Fruit fly (Drosophila melanogaster) whole organism, embryonic: Measurements from ENCODE around the gene Traf4.

Experiments used
- CG15514 ChIP-seq: fragments of 200-800 bp; sonication (Bioruptor generic); optimal IDR thresholded peaks from 3 replicates; lab custom pipeline; 2017; ENCODE audit warnings: missing biosample characterization, missing genetic modification characterization, mild to moderate bottlenecking, moderate library complexity, missing genetic modification reagents
- CG15696 ChIP-seq: fragments of 200-800 bp; sonication (Bioruptor generic); optimal IDR thresholded peaks from 2 replicates; lab custom pipeline; 2019; ENCODE audit warnings: missing biosample characterization, mild to moderate bottlenecking, missing genetic modification characterization, moderate library complexity
- CG17359 ChIP-seq: fragments of 200-800 bp; sonication (Bioruptor generic); optimal IDR thresholded peaks from 3 replicates; lab custom pipeline; 2018; ENCODE audit warnings: missing biosample characterization, mild to moderate bottlenecking, missing genetic modification characterization, moderate library complexity
- CG17802 ChIP-seq: fragments of 200-800 bp; sonication (Bioruptor generic); optimal IDR thresholded peaks from 2 replicates; lab custom pipeline; 2018; ENCODE audit warnings: missing biosample characterization, mild to moderate bottlenecking, missing genetic modification characterization, moderate library complexity
- CG31388 ChIP-seq: fragments of 200-800 bp; sonication (Bioruptor generic); optimal IDR thresholded peaks from 2 replicates; lab custom pipeline; 2016; ENCODE audit warnings: missing biosample characterization, missing genetic modification characterization
- CG32772 ChIP-seq: fragments of 200-800 bp; sonication (Bioruptor generic); IDR thresholded peaks from 2 replicates; pipeline ENCODE4 v1.3.6; 2022; ENCODE audit warnings: missing biosample characterization, missing genetic modification characterization
- CG34422 ChIP-seq: fragments of 200-800 bp; sonication (Bioruptor generic); IDR thresholded peaks from 3 replicates; pipeline ENCODE4 v1.3.6; 2022; ENCODE audit warnings: missing biosample characterization, missing genetic modification characterization
- CG4404 ChIP-seq: fragments of 200-800 bp; sonication (Bioruptor generic); IDR thresholded peaks from 2 replicates; pipeline ENCODE4 v1.3.6; 2022; ENCODE audit warnings: missing biosample characterization, missing genetic modification characterization
- CG4730 ChIP-seq: fragments of 200-800 bp; sonication (Bioruptor generic); IDR thresholded peaks from 2 replicates; pipeline ENCODE4 v1.3.6; 2022; ENCODE audit warnings: missing biosample characterization, missing genetic modification characterization
- CG6654 ChIP-seq: fragments of 200-800 bp; sonication (Bioruptor generic); optimal IDR thresholded peaks from 2 replicates; lab custom pipeline; 2017; ENCODE audit warnings: missing biosample characterization, mild to moderate bottlenecking, missing genetic modification characterization
- CG7357 ChIP-seq: fragments of 200-800 bp; sonication (Bioruptor generic); IDR thresholded peaks from 3 replicates; pipeline ENCODE4 v1.3.6; 2022; ENCODE audit warnings: missing biosample characterization, missing genetic modification characterization
- CG7963 ChIP-seq: fragments of 200-800 bp; sonication (Bioruptor generic); IDR thresholded peaks from 3 replicates; pipeline ENCODE4 v1.3.6; 2022; ENCODE audit warnings: missing biosample characterization, missing genetic modification characterization; ENCODE audit not compliant: partially characterized antibody
- CG9437 ChIP-seq: fragments of 200-800 bp; sonication (Bioruptor generic); optimal IDR thresholded peaks from 2 replicates; lab custom pipeline; 2018; ENCODE audit warnings: missing biosample characterization, mild to moderate bottlenecking, missing genetic modification characterization
- CG9817 ChIP-seq: fragments of 200-800 bp; sonication (Bioruptor generic); optimal IDR thresholded peaks from 2 replicates; lab custom pipeline; 2018; ENCODE audit warnings: missing biosample characterization, mild to moderate bottlenecking, missing genetic modification characterization, moderate library complexity
- Dip3 ChIP-seq: fragments of 200-800 bp; sonication (Bioruptor generic); optimal IDR thresholded peaks from 3 replicates; lab custom pipeline; 2016; ENCODE audit warnings: missing biosample characterization, missing genetic modification characterization
- Drgx ChIP-seq: fragments of 200-800 bp; sonication (Bioruptor generic); IDR thresholded peaks from 2 replicates; pipeline ENCODE4 v1.3.6; 2022; ENCODE audit warnings: missing biosample characterization, missing genetic modification characterization
- Eip74EF ChIP-seq, 2 experiments: fragments of 200-800 bp in 1 of 2; fragments of >200 bp in 1 of 2; sonication (Bioruptor generic) in 1 of 2; optimal IDR thresholded peaks; 2 replicates each; lab custom pipeline; 2017 to 2019; ENCODE audit warnings: missing biosample characterization in 2 of 2, missing genetic modification characterization in 2 of 2, mild to moderate bottlenecking in 1 of 2, moderate library complexity in 1 of 2
- Gug ChIP-seq: fragments of 200-800 bp; sonication (Bioruptor generic); IDR thresholded peaks from 4 replicates; pipeline ENCODE4 v1.3.6; 2022; ENCODE audit warnings: missing biosample characterization, missing genetic modification characterization
- Lhr ChIP-seq: fragments of 200-800 bp; sonication (Bioruptor generic); optimal IDR thresholded peaks from 3 replicates; lab custom pipeline; 2017; ENCODE audit warnings: mild to moderate bottlenecking, missing biosample characterization, missing genetic modification reagents, missing genetic modification characterization
- Lpt ChIP-seq: fragments of >200 bp; optimal IDR thresholded peaks from 2 replicates; lab custom pipeline; 2018; ENCODE audit warnings: missing biosample characterization, missing genetic modification characterization
- Max ChIP-seq: fragments of 200-800 bp; sonication (Bioruptor generic); optimal IDR thresholded peaks from 2 replicates; lab custom pipeline; 2016; ENCODE audit warnings: missing biosample characterization, mild to moderate bottlenecking, missing genetic modification characterization
- NC2β ChIP-seq: fragments of 200-800 bp; sonication (Bioruptor generic); optimal IDR thresholded peaks from 2 replicates; lab custom pipeline; 2016; ENCODE audit warnings: missing biosample characterization, missing genetic modification characterization
- NfI ChIP-seq: fragments of 200-800 bp; sonication (Bioruptor generic); optimal IDR thresholded peaks from 3 replicates; lab custom pipeline; 2018; ENCODE audit warnings: missing biosample characterization, mild to moderate bottlenecking, missing genetic modification characterization, moderate library complexity
- Opbp ChIP-seq: fragments of 200-800 bp; sonication (Bioruptor generic); IDR thresholded peaks from 3 replicates; pipeline ENCODE4 v1.3.6; 2022; ENCODE audit warnings: missing biosample characterization, missing genetic modification characterization; ENCODE audit not compliant: partially characterized antibody
- Optix ChIP-seq: fragments of 200-800 bp; sonication (Bioruptor generic); IDR thresholded peaks from 3 replicates; pipeline ENCODE4 v1.3.6; 2022; ENCODE audit warnings: missing biosample characterization, missing genetic modification characterization
- Ptx1 ChIP-seq: fragments of 200-800 bp; sonication (Bioruptor generic); IDR thresholded peaks from 2 replicates; pipeline ENCODE4 v1.3.6; 2022; ENCODE audit warnings: missing biosample characterization, missing genetic modification characterization
- Rfx ChIP-seq: fragments of 200-800 bp; sonication (Bioruptor generic); IDR thresholded peaks from 2 replicates; pipeline ENCODE4 v1.3.6; 2022; ENCODE audit warnings: missing biosample characterization, missing genetic modification characterization
- bab2 ChIP-seq: fragments of 200-800 bp; sonication (Bioruptor generic); optimal IDR thresholded peaks from 2 replicates; lab custom pipeline; 2016; ENCODE audit warnings: missing biosample characterization, missing genetic modification characterization
- crp ChIP-seq, 2 experiments: fragments of 200-800 bp; sonication (Bioruptor generic); optimal IDR thresholded peaks; 2 replicates in 1 of 2; 3 replicates in 1 of 2; lab custom pipeline; 2017; ENCODE audit warnings: missing biosample characterization in 2 of 2, missing genetic modification characterization in 2 of 2, mild to moderate bottlenecking in 1 of 2, moderate library complexity in 1 of 2
- dati ChIP-seq: fragments of 200-800 bp; sonication (Bioruptor generic); IDR thresholded peaks from 2 replicates; pipeline ENCODE4 v1.3.6; 2022; ENCODE audit warnings: missing biosample characterization, missing genetic modification characterization
- dmrt11E ChIP-seq: fragments of 200-800 bp; sonication (Bioruptor generic); optimal IDR thresholded peaks from 3 replicates; lab custom pipeline; 2018; ENCODE audit warnings: missing biosample characterization, mild to moderate bottlenecking, missing genetic modification characterization, moderate library complexity
- ems ChIP-seq: fragments of 200-800 bp; sonication (Bioruptor generic); optimal IDR thresholded peaks from 3 replicates; lab custom pipeline; 2016; ENCODE audit warnings: missing biosample characterization, missing genetic modification characterization
- gt ChIP-seq: fragments of 200-800 bp; sonication (Bioruptor generic); IDR thresholded peaks from 2 replicates; pipeline ENCODE4 v1.3.6; 2022; ENCODE audit warnings: missing biosample characterization, missing genetic modification characterization
- ham ChIP-seq: fragments of 200-800 bp; sonication (Bioruptor generic); IDR thresholded peaks from 2 replicates; pipeline ENCODE4 v1.3.6; 2022; ENCODE audit warnings: missing biosample characterization, missing genetic modification characterization
- hbn ChIP-seq: fragments of 200-800 bp; sonication (Bioruptor generic); IDR thresholded peaks from 2 replicates; pipeline ENCODE4 v1.3.6; 2022; ENCODE audit warnings: missing biosample characterization, missing genetic modification characterization; ENCODE audit not compliant: partially characterized antibody
- inv ChIP-seq: fragments of 200-800 bp; sonication (Bioruptor generic); IDR thresholded peaks from 2 replicates; pipeline ENCODE4 v1.3.6; 2022; ENCODE audit warnings: missing biosample characterization, missing genetic modification characterization; ENCODE audit not compliant: partially characterized antibody
- jumu ChIP-seq: fragments of 200-800 bp; sonication (Bioruptor generic); optimal IDR thresholded peaks from 3 replicates; lab custom pipeline; 2016; ENCODE audit warnings: missing biosample characterization, missing genetic modification characterization
- lbe ChIP-seq: fragments of 200-800 bp; sonication (Bioruptor generic); optimal IDR thresholded peaks from 2 replicates; lab custom pipeline; 2016; ENCODE audit warnings: missing biosample characterization, mild to moderate bottlenecking, missing genetic modification characterization
- lilli ChIP-seq: fragments of 200-800 bp; sonication (Bioruptor generic); optimal IDR thresholded peaks from 3 replicates; lab custom pipeline; 2016; ENCODE audit warnings: missing biosample characterization, missing genetic modification characterization
- lmd ChIP-seq: fragments of 200-800 bp; sonication (Bioruptor generic); IDR thresholded peaks from 2 replicates; pipeline ENCODE4 v1.3.6; 2022; ENCODE audit warnings: missing biosample characterization, missing genetic modification characterization
- onecut ChIP-seq: fragments of 200-800 bp; sonication (Bioruptor generic); IDR thresholded peaks from 2 replicates; pipeline ENCODE4 v1.3.6; 2022; ENCODE audit warnings: missing biosample characterization, missing genetic modification characterization
- otp ChIP-seq: fragments of 200-800 bp; sonication (Bioruptor generic); IDR thresholded peaks from 3 replicates; pipeline ENCODE4, ENCODE4 v1.3.6; 2022; ENCODE audit warnings: missing biosample characterization, missing genetic modification characterization
- pita ChIP-seq: fragments of 200-800 bp; sonication (Bioruptor generic); optimal IDR thresholded peaks from 2 replicates; lab custom pipeline; 2017; ENCODE audit warnings: missing biosample characterization, mild to moderate bottlenecking, missing genetic modification characterization
- psq ChIP-seq: fragments of 200-800 bp; sonication (Bioruptor generic); optimal IDR thresholded peaks from 2 replicates; lab custom pipeline; 2017; ENCODE audit warnings: missing biosample characterization, missing genetic modification characterization
- rib ChIP-seq: fragments of 200-800 bp; sonication (Bioruptor generic); IDR thresholded peaks from 2 replicates; pipeline ENCODE4 v1.3.6; 2022; ENCODE audit warnings: missing biosample characterization, missing genetic modification characterization
- row ChIP-seq: fragments of 200-800 bp; sonication (Bioruptor generic); IDR thresholded peaks from 3 replicates; pipeline ENCODE4 v1.3.6; 2022; ENCODE audit warnings: missing biosample characterization, missing genetic modification characterization
- sisA ChIP-seq: fragments of 200-800 bp; sonication (Bioruptor generic); IDR thresholded peaks from 2 replicates; pipeline ENCODE4 v1.3.6; 2022; ENCODE audit warnings: missing biosample characterization, missing genetic modification characterization
- sna ChIP-seq: fragments of 200-800 bp; sonication (Bioruptor generic); IDR thresholded peaks from 2 replicates; pipeline ENCODE4 v1.3.6; 2022; ENCODE audit warnings: missing biosample characterization, missing genetic modification characterization; ENCODE audit not compliant: partially characterized antibody
- unc-4 ChIP-seq: fragments of 200-800 bp; sonication (Bioruptor generic); IDR thresholded peaks from 2 replicates; pipeline ENCODE4 v1.3.6; 2022; ENCODE audit warnings: missing biosample characterization, missing genetic modification characterization; ENCODE audit not compliant: partially characterized antibody
- zfh1 ChIP-seq: fragments of 200-800 bp; sonication (Bioruptor generic); IDR thresholded peaks from 3 replicates; pipeline ENCODE4 v1.3.6; 2022; ENCODE audit warnings: missing biosample characterization, missing genetic modification characterization

The Traf4 gene

DNA sequence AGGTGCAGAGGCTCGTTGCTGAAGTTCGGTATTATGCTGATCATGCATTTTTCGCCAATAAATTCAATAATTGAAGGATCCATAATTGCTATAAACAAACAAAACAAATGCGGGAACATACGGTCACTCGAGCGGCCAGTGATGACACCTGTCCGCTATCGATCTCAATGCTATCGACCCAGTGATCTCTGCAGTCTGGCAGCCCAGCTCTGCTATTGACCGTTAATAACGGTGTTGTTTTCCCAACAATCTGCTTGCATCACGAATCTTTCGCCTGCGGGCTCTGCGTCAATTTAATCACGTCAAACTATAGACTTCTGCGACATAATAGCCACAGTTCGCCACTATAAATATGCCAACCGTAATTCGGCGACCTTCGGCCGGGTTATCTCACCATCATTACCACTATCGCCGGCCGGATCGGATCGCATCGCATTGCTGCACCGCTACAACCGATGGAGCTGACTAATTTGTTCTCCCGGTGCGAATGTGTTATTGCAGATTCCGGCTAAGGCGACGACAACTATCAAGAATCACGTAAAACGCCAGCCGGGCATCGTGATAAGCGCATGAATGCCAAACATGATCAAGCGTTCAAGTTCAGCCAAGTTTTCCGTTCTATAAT lies 25.3 kb downstream of the Traf4 start, which contains the start of gene Psf2 (continued):
- no peak for TF ChIP-seq CG15696 (tag; lab: Kevin White, UChicago)
- TF ChIP-seq onecut (GFP tag; lab: Robert Waterston, UW), result no peak
- TF ChIP-seq dati, result no peak
- no peak for TF ChIP-seq CG9437 (GFP tag; lab: Kevin White, UChicago)
- no peak for TF ChIP-seq inv (GFP tag; lab: Robert Waterston, UW)
- no peak for TF ChIP-seq Gug (GFP tag; lab: Robert Waterston, UW)
- no peak for TF ChIP-seq CG4404
- TF ChIP-seq Ptx1, result no peak
- TF ChIP-seq Max (GFP tag; lab: Kevin White, UChicago), result no peak
- TF ChIP-seq gt, result no peak
- TF ChIP-seq CG34422 (GFP tag; lab: Robert Waterston, UW), result 0 out of 3 replicates have a peak, but pooled peaks have one; percentile 0
- TF ChIP-seq CG7357, result no peak
- no peak for TF ChIP-seq lbe
- no peak for TF ChIP-seq NfI (GFP tag; lab: Kevin White, UChicago)
- no peak for TF ChIP-seq CG9817 (tag; lab: Kevin White, UChicago)
- no peak for TF ChIP-seq Optix (GFP tag; lab: Robert Waterston, UW)
- no peak for TF ChIP-seq bab2 (GFP tag; lab: Kevin White, UChicago)
- TF ChIP-seq pita (GFP tag; lab: Kevin White, UChicago), result no peak
- TF ChIP-seq CG31388, result no peak
- TF ChIP-seq ems (GFP tag; lab: Kevin White, UChicago), result no peak
- no peak for TF ChIP-seq jumu (GFP tag; lab: Kevin White, UChicago)
- TF ChIP-seq row (GFP tag; lab: Robert Waterston, UW), result peak; percentile 21; the same call in 1 of the 3 replicates
- no peak for TF ChIP-seq CG4730 (GFP tag; lab: Robert Waterston, UW)
- TF ChIP-seq hbn (GFP tag; lab: Robert Waterston, UW), result no peak; the same call in 1 of the 2 replicates
- TF ChIP-seq rib, result no peak
- peak; percentile 57; the same call in 2 of the 3 replicates for TF ChIP-seq CG7963 (GFP tag; lab: Robert Waterston, UW)
- TF ChIP-seq Eip74EF (GFP tag; optimal IDR thresholded peaks at IDR 0.05; lab: Kevin White, UChicago), result no peak
- TF ChIP-seq otp (GFP tag; lab: Robert Waterston, UW), result no peak
- TF ChIP-seq lilli, result no peak
- TF ChIP-seq ham (GFP tag; lab: Robert Waterston, UW), result no peak
- TF ChIP-seq CG32772 (GFP tag; lab: Robert Waterston, UW), result no peak
- peak; percentile 30 for TF ChIP-seq CG15514
- peak; percentile 50; the same call in 1 of the 2 replicates for TF ChIP-seq unc-4
- TF ChIP-seq lmd (GFP tag; lab: Robert Waterston, UW), result no peak
- TF ChIP-seq CG17802 (tag; lab: Kevin White, UChicago), result no peak
- no peak for TF ChIP-seq sisA (GFP tag; lab: Robert Waterston, UW)
- no peak for TF ChIP-seq Lpt (GFP tag; lab: Kevin White, UChicago)
- TF ChIP-seq NC2β (GFP tag; lab: Kevin White, UChicago), result no peak
- TF ChIP-seq psq (GFP tag; lab: Kevin White, UChicago), result no peak
- no peak for TF ChIP-seq dmrt11E (tag; lab: Kevin White, UChicago)
- peak in 1 of 2 experiments; percentile 27 for TF ChIP-seq crp (GFP tag; optimal IDR thresholded peaks at IDR 0.05; lab: Kevin White, UChicago)
- TF ChIP-seq sna (GFP tag; lab: Robert Waterston, UW), result 0 out of 2 replicates have a peak, but pooled peaks have one; percentile 25
- no peak for TF ChIP-seq Rfx (GFP tag; lab: Robert Waterston, UW)
- TF ChIP-seq Drgx (GFP tag; lab: Robert Waterston, UW), result no peak
- TF ChIP-seq Lhr (GFP tag; lab: Kevin White, UChicago), result peak; percentile 21
- TF ChIP-seq Opbp (GFP tag; lab: Robert Waterston, UW), result 0 out of 3 replicates have a peak, but pooled peaks have one; percentile 54
- TF ChIP-seq Dip3 (GFP tag; lab: Kevin White, UChicago), result no peak
- no peak for TF ChIP-seq CG17359 (tag; lab: Kevin White, UChicago)
- TF ChIP-seq zfh1 (GFP tag; lab: Robert Waterston, UW), result no peak
- TF ChIP-seq CG6654 (GFP tag; lab: Kevin White, UChicago), result no peak
